Worm (Caenorhabditis elegans): ENCODE data around the gene cam-1.

DNA sequence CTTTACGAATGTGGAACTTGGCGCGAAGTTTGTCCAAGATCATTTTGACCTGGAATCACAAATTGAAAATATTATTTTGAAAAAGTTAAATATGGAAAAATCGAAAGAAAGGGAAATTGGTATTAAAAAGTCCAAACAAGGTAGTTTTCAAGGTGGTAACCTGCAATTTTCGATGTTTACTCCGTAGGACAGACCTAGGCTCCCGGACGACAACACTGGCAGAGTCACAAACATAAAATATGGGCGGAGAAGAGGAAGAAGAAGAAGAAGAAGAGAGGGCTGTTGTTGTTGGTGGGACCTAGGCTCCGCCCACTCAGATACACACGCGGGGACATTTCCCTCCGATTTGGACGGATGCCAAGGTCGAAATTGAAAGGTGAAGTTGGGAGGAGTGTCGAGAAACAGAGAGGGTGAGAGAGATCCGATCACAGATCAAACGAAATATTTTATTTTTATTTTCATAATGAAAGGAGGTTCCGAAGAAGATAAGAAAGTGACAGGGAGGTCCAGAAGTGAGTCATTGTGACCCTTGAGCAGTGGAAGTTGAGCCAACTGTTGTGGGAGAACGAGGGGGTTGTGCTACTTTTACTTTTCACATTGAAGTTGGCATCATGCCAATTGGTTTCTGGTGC lies 48.1 kb downstream of the cam-1 start, which contains the start of gene aqp-2:
- TF ChIP-seq tbx-37 (GFP tag; conservative IDR thresholded peaks at IDR 0.05) = no peak
- no peak for TF ChIP-seq flt-1 (GFP tag; IDR thresholded peaks at IDR 0.05)
- TF ChIP-seq F13C5.2 (tag; optimal IDR thresholded peaks at IDR 0.05) = no peak
- TF ChIP-seq B0310.2 (tag; optimal IDR thresholded peaks at IDR 0.05) = no peak
- TF ChIP-seq ceh-13 (GFP tag; optimal IDR thresholded peaks at IDR 0.05) = no peak
- no peak for TF ChIP-seq tra-4 (tag; optimal IDR thresholded peaks at IDR 0.05)
- no peak for TF ChIP-seq ama-1 (optimal IDR thresholded peaks at IDR 0.05)
- TF ChIP-seq hmg-4 (GFP tag; optimal IDR thresholded peaks at IDR 0.05) = peak; percentile 48
- TF ChIP-seq aly-1 (tag; optimal IDR thresholded peaks at IDR 0.05) = no peak
- no peak for TF ChIP-seq hmbx-1 (tag; optimal IDR thresholded peaks at IDR 0.05)

Data from whole organism, early embryonic.